Worm (Caenorhabditis elegans): ENCODE data around the gene nhr-175.

The nhr-175 gene

DNA sequence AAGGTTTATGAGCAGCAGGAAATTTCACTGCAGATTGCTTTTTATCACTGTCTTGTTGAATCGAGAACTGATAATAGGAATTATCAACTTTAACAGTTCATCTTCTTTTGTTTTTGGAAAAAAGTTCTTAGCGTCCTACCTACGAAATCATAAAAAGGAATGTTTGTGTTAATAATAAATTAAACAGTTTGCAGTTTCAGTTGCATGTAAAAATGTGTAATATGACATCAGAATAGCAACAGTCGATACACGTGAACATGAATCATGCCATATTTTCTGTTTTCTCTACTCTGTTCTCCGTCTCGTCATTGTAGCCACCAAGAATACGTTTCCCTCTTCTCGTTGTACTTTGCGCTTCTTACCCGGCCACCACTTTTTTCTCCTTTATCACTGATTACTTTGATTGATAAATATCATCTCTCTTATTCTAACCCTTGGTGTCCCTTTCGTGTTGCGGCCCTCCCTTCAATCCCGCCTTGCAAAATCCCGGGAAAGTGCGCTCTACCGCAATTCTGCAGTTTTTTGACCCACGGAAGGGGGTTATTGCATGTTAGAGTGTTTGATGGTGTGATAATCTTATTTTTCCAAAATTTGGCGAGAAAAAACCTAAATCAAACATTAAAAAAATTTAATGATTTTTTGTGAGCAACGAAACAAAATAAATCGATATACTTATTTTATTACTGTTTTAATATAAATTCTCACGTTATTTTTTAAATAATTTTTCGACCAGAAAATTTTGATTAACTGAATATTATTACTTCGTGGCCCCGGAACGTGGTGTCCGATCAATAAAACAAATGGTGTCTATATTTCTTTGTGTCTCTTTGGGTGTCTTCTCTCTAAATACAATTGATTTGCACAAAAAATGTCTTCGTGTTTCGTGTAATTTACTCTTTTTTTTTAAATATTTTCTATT is 26.2 kb downstream of the nhr-175 start, which contains the start of gene sptl-3 (continued):
- TF ChIP-seq vab-15 (tag; optimal IDR thresholded peaks at IDR 0.05) = no peak
- TF ChIP-seq pqm-1 (tag; optimal IDR thresholded peaks at IDR 0.05) = no peak
- TF ChIP-seq snu-23 (GFP tag; optimal IDR thresholded peaks at IDR 0.05) = peak; percentile 65
- TF ChIP-seq ceh-90 (tag; optimal IDR thresholded peaks at IDR 0.05) = no peak
- no peak for TF ChIP-seq fkh-10 (GFP tag; optimal IDR thresholded peaks at IDR 0.05)
- TF ChIP-seq ets-5 (GFP tag; IDR thresholded peaks at IDR 0.05) = no peak
- no peak for TF ChIP-seq sup-37 (GFP tag; optimal IDR thresholded peaks at IDR 0.05)
- TF ChIP-seq hpl-2 (GFP tag; optimal IDR thresholded peaks at IDR 0.05) = no peak
- TF ChIP-seq alr-1 (tag; optimal IDR thresholded peaks at IDR 0.05; ENCODE audit: borderline replicate concordance) = no peak
- TF ChIP-seq hlh-17 (GFP tag; optimal IDR thresholded peaks at IDR 0.05; ENCODE audit: borderline replicate concordance) = no peak
- TF ChIP-seq nhr-12 (tag; optimal IDR thresholded peaks at IDR 0.05) = no peak
- no peak for TF ChIP-seq nhr-28 (tag; optimal IDR thresholded peaks at IDR 0.05)
- no peak for TF ChIP-seq grh-1 (GFP tag; IDR thresholded peaks at IDR 0.05)
- no peak for TF ChIP-seq irx-1 (tag; optimal IDR thresholded peaks at IDR 0.05)
- no peak for TF ChIP-seq lin-15B (tag; optimal IDR thresholded peaks at IDR 0.05)
- no peak for TF ChIP-seq hlh-4 (tag; optimal IDR thresholded peaks at IDR 0.05)
- no peak for TF ChIP-seq ceh-88 (GFP tag; IDR thresholded peaks at IDR 0.05)
- TF ChIP-seq zag-1 (tag; optimal IDR thresholded peaks at IDR 0.05) = no peak
- peak; percentile 46 for TF ChIP-seq mep-1 (tag; optimal IDR thresholded peaks at IDR 0.05)
- TF ChIP-seq nhr-84 (tag; optimal IDR thresholded peaks at IDR 0.05) = no peak
- TF ChIP-seq nhr-47 (tag; optimal IDR thresholded peaks at IDR 0.05) = no peak
- no peak for TF ChIP-seq pag-3 (tag; optimal IDR thresholded peaks at IDR 0.05; ENCODE audit: borderline replicate concordance, insufficient read depth)
- no peak for TF ChIP-seq dsc-1 (tag; optimal IDR thresholded peaks at IDR 0.05)
- no peak for TF ChIP-seq fos-1 (tag; optimal IDR thresholded peaks at IDR 0.05)
- no peak for TF ChIP-seq swsn-7 (tag; optimal IDR thresholded peaks at IDR 0.05)
- no peak for TF ChIP-seq ceh-82 (tag; optimal IDR thresholded peaks at IDR 0.05)
- no peak for TF ChIP-seq lin-39 (tag; optimal IDR thresholded peaks at IDR 0.05)
- no peak for TF ChIP-seq ztf-11 (tag; optimal IDR thresholded peaks at IDR 0.05)
- peak; percentile 75 for TF ChIP-seq nhr-71 (tag; optimal IDR thresholded peaks at IDR 0.05)
- no peak for TF ChIP-seq tlp-1 (tag; optimal IDR thresholded peaks at IDR 0.05)
- TF ChIP-seq nhr-90 (tag; optimal IDR thresholded peaks at IDR 0.05; ENCODE audit: poor library complexity) = peak; percentile 14
- no peak for TF ChIP-seq nhr-77 (tag; optimal IDR thresholded peaks at IDR 0.05)
- TF ChIP-seq ama-1 (optimal IDR thresholded peaks at IDR 0.05) = no peak
- peak; percentile 23 to 57 for TF ChIP-seq lin-35 (GFP tag; optimal IDR thresholded peaks at IDR 0.05)
- TF ChIP-seq mdl-1 (tag; optimal IDR thresholded peaks at IDR 0.05) = peak in 1 of 2 experiments; percentile 61
- no peak for TF ChIP-seq xbp-1 (tag; optimal IDR thresholded peaks at IDR 0.05)
- TF ChIP-seq snpc-4 (tag; optimal IDR thresholded peaks at IDR 0.05) = no peak
- no peak for TF ChIP-seq aha-1 (tag; optimal IDR thresholded peaks at IDR 0.05)
- TF ChIP-seq ceh-8 (GFP tag; optimal IDR thresholded peaks at IDR 0.05) = no peak
- TF ChIP-seq sox-4 (tag; optimal IDR thresholded peaks at IDR 0.05) = no peak
- peak; percentile 83 for TF ChIP-seq blmp-1 (tag; optimal IDR thresholded peaks at IDR 0.05)
- no peak for TF ChIP-seq mef-2 (tag; optimal IDR thresholded peaks at IDR 0.05)

DNA sequence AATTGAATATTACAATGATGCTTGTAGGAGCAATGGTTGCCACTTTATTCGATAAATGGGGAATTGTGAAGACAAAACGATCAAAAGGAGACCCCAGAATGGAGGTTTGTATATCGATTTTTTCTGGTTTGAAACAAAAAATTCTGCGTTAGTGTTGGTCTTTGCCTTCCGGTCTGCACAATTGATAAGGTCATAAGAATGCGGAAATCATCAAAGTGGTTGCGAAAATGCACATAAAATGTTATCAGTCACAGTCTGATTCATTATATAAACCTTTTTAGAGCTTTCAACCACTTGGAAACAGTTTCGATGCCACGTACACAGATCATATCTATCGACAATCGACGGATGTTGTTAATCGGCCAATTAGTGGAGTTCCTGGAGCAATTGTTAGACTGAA is 27.1 kb downstream of the nhr-175 start:
- peak; percentile 93 for TF ChIP-seq pqm-1 (tag; optimal IDR thresholded peaks at IDR 0.05)
- TF ChIP-seq aha-1 (tag; optimal IDR thresholded peaks at IDR 0.05) = no peak
- peak in 1 of 2 experiments; percentile 48 for TF ChIP-seq lin-35 (GFP tag; optimal IDR thresholded peaks at IDR 0.05)
- peak; percentile 9 for TF ChIP-seq jun-1 (tag; optimal IDR thresholded peaks at IDR 0.05)
- TF ChIP-seq nhr-19 (GFP tag; conservative IDR thresholded peaks at IDR 0.05) = no peak
- peak; percentile 85 for TF ChIP-seq elt-2 (tag; optimal IDR thresholded peaks at IDR 0.05)

All from whole organism, L1 larva.